Worm (Caenorhabditis elegans): ENCODE measurements around the gene clec-56.

Gene clec-56

ce11 chrV:14510746-14511145, 36.5 kb downstream of the clec-56 start, which contains the start of gene R02D5.9 (continued):
- TF ChIP-seq nhr-20 (tag; optimal IDR thresholded peaks at IDR 0.05) (peak; percentile 50), ets-5 (GFP tag; IDR thresholded peaks at IDR 0.05) (no peak), skn-1 (tag; optimal IDR thresholded peaks at IDR 0.05) (peak; percentile 14), lin-35 (GFP tag; optimal IDR thresholded peaks at IDR 0.05) (peak in 1 of 2 experiments; percentile 70), snu-23 (GFP tag; optimal IDR thresholded peaks at IDR 0.05) (peak; percentile 51), blmp-1 (tag; optimal IDR thresholded peaks at IDR 0.05) (peak; percentile 99)

ce11 chrV:14518010-14518409, 43.8 kb downstream of the clec-56 start, which contains the start of gene R02D5.6:
R02D5.6 (minus strand) TSS chrV:14518110.
- TF ChIP-seq fkh-8 (tag; optimal IDR thresholded peaks at IDR 0.05) (peak; percentile 14), irx-1 (tag; optimal IDR thresholded peaks at IDR 0.05) (no peak), lin-14 (GFP tag; optimal IDR thresholded peaks at IDR 0.05) (no peak)

- TF ChIP-seq unc-130 (tag; optimal IDR thresholded peaks at IDR 0.05) (no peak), snpc-4 (tag; optimal IDR thresholded peaks at IDR 0.05) (no peak), mep-1 (tag; optimal IDR thresholded peaks at IDR 0.05) (no peak), jun-1 (tag; optimal IDR thresholded peaks at IDR 0.05) (no peak)
Measured at ce11 chrV:14519268-14519667, 45.1 kb downstream of the clec-56 start, which contains the start of gene R02D5.8. R02D5.8 (minus strand) TSS chrV:14519368.

- TF ChIP-seq mab-9 (GFP tag; IDR thresholded peaks at IDR 0.05) (no peak), snpc-4 (tag; optimal IDR thresholded peaks at IDR 0.05) (no peak), ceh-82 (tag; optimal IDR thresholded peaks at IDR 0.05) (no peak), hlh-17 (GFP tag; optimal IDR thresholded peaks at IDR 0.05; ENCODE audit: borderline replicate concordance) (no peak), C34B4.2 (tag; optimal IDR thresholded peaks at IDR 0.05) (no peak), nhr-12 (tag; optimal IDR thresholded peaks at IDR 0.05) (no peak), nhr-47 (tag; optimal IDR thresholded peaks at IDR 0.05) (no peak), nhr-237 (tag; optimal IDR thresholded peaks at IDR 0.05) (no peak), C16A3.4 (tag; optimal IDR thresholded peaks at IDR 0.05) (no peak), nhr-90 (tag; optimal IDR thresholded peaks at IDR 0.05; ENCODE audit: poor library complexity) (no peak), ceh-8 (GFP tag; optimal IDR thresholded peaks at IDR 0.05) (no peak), ces-1 (GFP tag; optimal IDR thresholded peaks at IDR 0.05) (no peak)
Measured at ce11 chrV:14521000-14521399, 46.8 kb downstream of the clec-56 start, which contains the start of gene C53A5.17. C53A5.17 (minus strand) TSS chrV:14521100.

- TF ChIP-seq nhr-12 (tag; optimal IDR thresholded peaks at IDR 0.05) (no peak), ama-1 (optimal IDR thresholded peaks at IDR 0.05) (peak; percentile 37)
Measured at ce11 chrV:14522514-14522913, 48.3 kb downstream of the clec-56 start, which contains the start of gene C53A5.16. C53A5.16 (minus strand) TSS chrV:14522614.

- TF ChIP-seq skn-1 (tag; optimal IDR thresholded peaks at IDR 0.05): no peak
- no peak for TF ChIP-seq efl-1 (optimal IDR thresholded peaks at IDR 0.05)
- peak in 1 of 2 experiments; percentile 88 for TF ChIP-seq efl-1 (GFP tag; optimal IDR thresholded peaks at IDR 0.05 in 1 of 2)
- TF ChIP-seq ceh-90 (tag; optimal IDR thresholded peaks at IDR 0.05): no peak
- TF ChIP-seq fkh-10 (GFP tag; optimal IDR thresholded peaks at IDR 0.05): no peak
- TF ChIP-seq mep-1 (tag; optimal IDR thresholded peaks at IDR 0.05): no peak
- TF ChIP-seq unc-98 (GFP tag; IDR thresholded peaks at IDR 0.05): no peak
Measured at ce11 chrV:14523105-14523504, 48.9 kb downstream of the clec-56 start, which contains the start of gene C53A5.2. C53A5.2 (minus strand) TSS chrV:14523205.

Measured in whole organism, L1 larva.